In genomic region chrX:6856332-6856995, dm6 we compare ENCODE assay signal across 7 fruit fly cellular contexts.
A peak's percentile ranks its signal among the peaks of the same experiment; 100 is the strongest.
TF ChIP-seq lines count a peak whose summit lies in the region.

No protein-coding gene starts in this region.

- no peak for TF ChIP-seq CTCF in whole organism, embryonic (GFP tag; optimal IDR thresholded peaks at IDR 0.05; lab: Kevin White, UChicago)

TF ChIP-seq in Kc167, 6 proteins besides CTCF, POLR2A, EP300 and RAD21:
- TF ChIP-seq h (optimal IDR thresholded peaks at IDR 0.05; lab: Kevin White, UChicago): no peak
- no peak for TF ChIP-seq Sin3A (optimal IDR thresholded peaks at IDR 0.05; lab: Kevin White, UChicago)
- peak; percentile 16 for TF ChIP-seq psq (optimal IDR thresholded peaks at IDR 0.05; lab: Kevin White, UChicago)
- no peak for TF ChIP-seq insv (optimal IDR thresholded peaks at IDR 0.05; lab: Kevin White, UChicago)

TF ChIP-seq in whole organism, 6 proteins besides CTCF, POLR2A, EP300 and RAD21:
- TF ChIP-seq pan (optimal IDR thresholded peaks at IDR 0.05; lab: Kevin White, UChicago): no peak
- TF ChIP-seq EcR (GFP tag; optimal IDR thresholded peaks at IDR 0.05; lab: Kevin White, UChicago): peak; percentile 51 to 84
- no peak for TF ChIP-seq psq (optimal IDR thresholded peaks at IDR 0.05; lab: Kevin White, UChicago)

TF ChIP-seq in whole organism, adult, 20 proteins besides CTCF, POLR2A, EP300 and RAD21:
- no peak for TF ChIP-seq CG12768 (GFP tag; optimal IDR thresholded peaks at IDR 0.05; lab: Kevin White, UChicago)
- peak; percentile 52 for TF ChIP-seq CG14711 (tag; optimal IDR thresholded peaks at IDR 0.05; lab: Kevin White, UChicago)
- TF ChIP-seq tj (GFP tag; optimal IDR thresholded peaks at IDR 0.05; lab: Kevin White, UChicago): no peak
- peak; percentile 10 for TF ChIP-seq CG33017 (tag; optimal IDR thresholded peaks at IDR 0.05; lab: Kevin White, UChicago)
- no peak for TF ChIP-seq CG11617 (GFP tag; optimal IDR thresholded peaks at IDR 0.05; lab: Kevin White, UChicago)
- TF ChIP-seq CG7101 (tag; optimal IDR thresholded peaks at IDR 0.05; lab: Kevin White, UChicago): peak; percentile 16
- TF ChIP-seq pad (GFP tag; optimal IDR thresholded peaks at IDR 0.05; lab: Kevin White, UChicago): no peak
- TF ChIP-seq CG5204 (GFP tag; optimal IDR thresholded peaks at IDR 0.05; lab: Kevin White, UChicago): no peak
- no peak for TF ChIP-seq Mnt (GFP tag; optimal IDR thresholded peaks at IDR 0.05; lab: Kevin White, UChicago)
- peak; percentile 72 for TF ChIP-seq bab1 (GFP tag; optimal IDR thresholded peaks at IDR 0.05; lab: Kevin White, UChicago)
- no peak for TF ChIP-seq Clk (GFP tag; optimal IDR thresholded peaks at IDR 0.05; lab: Kevin White, UChicago)
- no peak for TF ChIP-seq toe (GFP tag; optimal IDR thresholded peaks at IDR 0.05; lab: Kevin White, UChicago)
- TF ChIP-seq cic (GFP tag; optimal IDR thresholded peaks at IDR 0.05; lab: Kevin White, UChicago): no peak
TF ChIP-seq in whole organism, adult: peak in this region for 4.

TF ChIP-seq in whole organism, embryonic, 481 proteins besides CTCF, POLR2A, EP300 and RAD21 (continues in another document):
- no peak for TF ChIP-seq HLHmδ (GFP tag; optimal IDR thresholded peaks at IDR 0.05; lab: Kevin White, UChicago)
- no peak for TF ChIP-seq CG4282 (GFP tag; optimal IDR thresholded peaks at IDR 0.05; lab: Kevin White, UChicago)
- TF ChIP-seq CG2199 (GFP tag; IDR thresholded peaks at IDR 0.05; lab: Robert Waterston, UW): no peak
- TF ChIP-seq CG7839 (tag; optimal IDR thresholded peaks at IDR 0.05; lab: Kevin White, UChicago): peak; percentile 82
- TF ChIP-seq pfk (GFP tag; optimal IDR thresholded peaks at IDR 0.05; lab: Kevin White, UChicago): no peak
- TF ChIP-seq trem (tag; optimal IDR thresholded peaks at IDR 0.05; lab: Kevin White, UChicago): peak; percentile 38
- peak; percentile 63 for TF ChIP-seq CG10366 (GFP tag; IDR thresholded peaks at IDR 0.05; lab: Robert Waterston, UW)
- TF ChIP-seq B-H1 (GFP tag; IDR thresholded peaks at IDR 0.05; lab: Robert Waterston, UW): peak; percentile 62
- TF ChIP-seq Meics (GFP tag; optimal IDR thresholded peaks at IDR 0.05; lab: Kevin White, UChicago): peak; percentile 78
- TF ChIP-seq gfzf (GFP tag; optimal IDR thresholded peaks at IDR 0.05; lab: Kevin White, UChicago): no peak
- peak; percentile 70 for TF ChIP-seq esg (GFP tag; conservative IDR thresholded peaks at IDR 0.05; lab: Robert Waterston, UW)
- TF ChIP-seq gro (GFP tag; optimal IDR thresholded peaks at IDR 0.05; lab: Kevin White, UChicago): no peak
- peak; percentile 61 for TF ChIP-seq fd3F (GFP tag; optimal IDR thresholded peaks at IDR 0.05; lab: Kevin White, UChicago)
- TF ChIP-seq CG18262 (tag; optimal IDR thresholded peaks at IDR 0.05; lab: Kevin White, UChicago): peak; percentile 79
- peak; percentile 7 for TF ChIP-seq CG2116 (GFP tag; optimal IDR thresholded peaks at IDR 0.05; lab: Kevin White, UChicago)
- 0 out of 2 replicates have a peak, but pooled peaks have one; percentile 44 for TF ChIP-seq CG11696 (GFP tag; IDR thresholded peaks at IDR 0.05; lab: Robert Waterston, UW)
- TF ChIP-seq prd (optimal IDR thresholded peaks at IDR 0.05; lab: Kevin White, UChicago): no peak
- peak; percentile 73 for TF ChIP-seq prd (GFP tag; IDR thresholded peaks at IDR 0.05; lab: Robert Waterston, UW)

TF ChIP-seq in whole organism, prepupa, 60 proteins besides CTCF, POLR2A, EP300 and RAD21 (continues in another document):
- TF ChIP-seq CG1621 (tag; optimal IDR thresholded peaks at IDR 0.05; lab: Kevin White, UChicago) (no peak), fd59A (GFP tag; optimal IDR thresholded peaks at IDR 0.05; lab: Kevin White, UChicago) (no peak), CG11762 (GFP tag; optimal IDR thresholded peaks at IDR 0.05; lab: Kevin White, UChicago; ENCODE audit: insufficient read depth) (no peak), esn (GFP tag; optimal IDR thresholded peaks at IDR 0.05; lab: Kevin White, UChicago) (peak; percentile 70), Eip75B (GFP tag; optimal IDR thresholded peaks at IDR 0.05; lab: Kevin White, UChicago) (peak; percentile 29), Ets21C (GFP tag; optimal IDR thresholded peaks at IDR 0.05; lab: Kevin White, UChicago) (peak; percentile 16), CG6808 (GFP tag; optimal IDR thresholded peaks at IDR 0.05; lab: Kevin White, UChicago) (peak; percentile 14), pdm3 (GFP tag; optimal IDR thresholded peaks at IDR 0.05; lab: Kevin White, UChicago) (peak; percentile 47), CG16779 (tag; optimal IDR thresholded peaks at IDR 0.05; lab: Kevin White, UChicago) (peak; percentile 21), net (GFP tag; optimal IDR thresholded peaks at IDR 0.05; lab: Kevin White, UChicago) (peak; percentile 46), CG3032 (tag; optimal IDR thresholded peaks at IDR 0.05; lab: Kevin White, UChicago) (peak; percentile 10), CG10669 (GFP tag; optimal IDR thresholded peaks at IDR 0.05; lab: Kevin White, UChicago) (peak; percentile 42), Lpt (GFP tag; optimal IDR thresholded peaks at IDR 0.05; lab: Kevin White, UChicago) (peak; percentile 12), CG9139 (GFP tag; optimal IDR thresholded peaks at IDR 0.05; lab: Kevin White, UChicago) (peak; percentile 21), CG15336 (GFP tag; IDR thresholded peaks at IDR 0.05; lab: Robert Waterston, UW) (peak; percentile 72), CG4318 (GFP tag; optimal IDR thresholded peaks at IDR 0.05; lab: Kevin White, UChicago) (peak; percentile 49), CG6854 (GFP tag; optimal IDR thresholded peaks at IDR 0.05; lab: Kevin White, UChicago) (no peak), CG10631 (GFP tag; optimal IDR thresholded peaks at IDR 0.05; lab: Kevin White, UChicago) (peak; percentile 54), OdsH (GFP tag; optimal IDR thresholded peaks at IDR 0.05; lab: Kevin White, UChicago) (peak; percentile 52)

TF ChIP-seq in whole organism, pupa, 21 proteins besides CTCF, POLR2A, EP300 and RAD21 (continues in another document):
- peak; percentile 65; the same call in 1 of the 2 replicates for TF ChIP-seq CG32121 (GFP tag; IDR thresholded peaks at IDR 0.05; lab: Robert Waterston, UW)
- peak; percentile 15 for TF ChIP-seq CG34367 (tag; optimal IDR thresholded peaks at IDR 0.05; lab: Kevin White, UChicago)
- TF ChIP-seq rn (GFP tag; IDR thresholded peaks at IDR 0.05; lab: Robert Waterston, UW): peak; percentile 42; the same call in 1 of the 2 replicates
- no peak for TF ChIP-seq CG13204 (GFP tag; optimal IDR thresholded peaks at IDR 0.05; lab: Kevin White, UChicago)
- TF ChIP-seq CG9948 (tag; optimal IDR thresholded peaks at IDR 0.05; lab: Kevin White, UChicago): peak; percentile 45
- TF ChIP-seq Pif1B (GFP tag; optimal IDR thresholded peaks at IDR 0.05; lab: Kevin White, UChicago): peak; percentile 42
- peak; percentile 19 for TF ChIP-seq D1 (tag; optimal IDR thresholded peaks at IDR 0.05; lab: Kevin White, UChicago)
- peak; percentile 51 for TF ChIP-seq Snoo (tag; optimal IDR thresholded peaks at IDR 0.05; lab: Kevin White, UChicago)
- peak; percentile 62 for TF ChIP-seq CG8159 (tag; optimal IDR thresholded peaks at IDR 0.05; lab: Kevin White, UChicago)
- TF ChIP-seq Pif1A (GFP tag; optimal IDR thresholded peaks at IDR 0.05; lab: Kevin White, UChicago): no peak
- TF ChIP-seq CG4496 (GFP tag; IDR thresholded peaks at IDR 0.05; lab: Robert Waterston, UW): peak; percentile 75; the same call in 2 of the 3 replicates
- no peak for TF ChIP-seq fd96Ca (GFP tag; IDR thresholded peaks at IDR 0.05; lab: Robert Waterston, UW)
- TF ChIP-seq gl (tag; optimal IDR thresholded peaks at IDR 0.05; lab: Kevin White, UChicago): no peak
- peak; percentile 23 for TF ChIP-seq CG15710 (tag; optimal IDR thresholded peaks at IDR 0.05; lab: Kevin White, UChicago)
- peak; percentile 64 for TF ChIP-seq EcR (GFP tag; optimal IDR thresholded peaks at IDR 0.05; lab: Kevin White, UChicago)
- no peak for TF ChIP-seq CG12605 (GFP tag; IDR thresholded peaks at IDR 0.05; lab: Robert Waterston, UW)
- peak; percentile 56 for TF ChIP-seq CG14655 (GFP tag; optimal IDR thresholded peaks at IDR 0.05; lab: Kevin White, UChicago)
- TF ChIP-seq CG8301 (tag; optimal IDR thresholded peaks at IDR 0.05; lab: Kevin White, UChicago): peak; percentile 48
- peak; percentile 78 for TF ChIP-seq Ets98B (GFP tag; IDR thresholded peaks at IDR 0.05; lab: Robert Waterston, UW)
- TF ChIP-seq CG17806 (tag; optimal IDR thresholded peaks at IDR 0.05; lab: Kevin White, UChicago): peak; percentile 23

TF ChIP-seq in whole organism, wandering third instar larva, 38 proteins besides CTCF, POLR2A, EP300 and RAD21 (continues in another document):
- TF ChIP-seq sage (GFP tag; optimal IDR thresholded peaks at IDR 0.05; lab: Kevin White, UChicago) (no peak), CG9705 (GFP tag; optimal IDR thresholded peaks at IDR 0.05; lab: Kevin White, UChicago) (peak; percentile 40), Abd-B (GFP tag; optimal IDR thresholded peaks at IDR 0.05; lab: Kevin White, UChicago) (no peak), usp (GFP tag; optimal IDR thresholded peaks at IDR 0.05; lab: Kevin White, UChicago) (no peak), woc (GFP tag; optimal IDR thresholded peaks at IDR 0.05; lab: Kevin White, UChicago) (peak; percentile 11), dsf (GFP tag; optimal IDR thresholded peaks at IDR 0.05; lab: Kevin White, UChicago; ENCODE audit: borderline replicate concordance) (no peak), Hr83 (GFP tag; optimal IDR thresholded peaks at IDR 0.05; lab: Kevin White, UChicago; ENCODE audit: poor library complexity, severe bottlenecking) (no peak), CrebA (GFP tag; optimal IDR thresholded peaks at IDR 0.05; lab: Kevin White, UChicago; ENCODE audit: borderline replicate concordance) (no peak), GATAd (GFP tag; optimal IDR thresholded peaks at IDR 0.05; lab: Kevin White, UChicago) (no peak), dmrt93B (GFP tag; optimal IDR thresholded peaks at IDR 0.05; lab: Kevin White, UChicago) (peak; percentile 31), h (GFP tag; optimal IDR thresholded peaks at IDR 0.05; lab: Kevin White, UChicago) (peak; percentile 52), Myc (optimal IDR thresholded peaks at IDR 0.05; lab: Kevin White, UChicago) (no peak), fru (GFP tag; optimal IDR thresholded peaks at IDR 0.05; lab: Kevin White, UChicago) (peak; percentile 48), rgr (GFP tag; optimal IDR thresholded peaks at IDR 0.05; lab: Kevin White, UChicago) (peak; percentile 38), CG32264 (GFP tag; optimal IDR thresholded peaks at IDR 0.05; lab: Kevin White, UChicago) (peak; percentile 15), N (GFP tag; optimal IDR thresholded peaks at IDR 0.05; lab: Kevin White, UChicago) (no peak), foxo (GFP tag; optimal IDR thresholded peaks at IDR 0.05; lab: Kevin White, UChicago) (peak in 1 of 2 experiments; percentile 61), Hnf4 (GFP tag; optimal IDR thresholded peaks at IDR 0.05; lab: Kevin White, UChicago) (peak; percentile 30), jim (GFP tag; optimal IDR thresholded peaks at IDR 0.05; lab: Kevin White, UChicago) (no peak), pan (optimal IDR thresholded peaks at IDR 0.05; lab: Kevin White, UChicago) (no peak), Jra (GFP tag; optimal IDR thresholded peaks at IDR 0.05; lab: Kevin White, UChicago) (no peak), br (GFP tag; optimal IDR thresholded peaks at IDR 0.05; lab: Kevin White, UChicago) (peak; percentile 29), Dfd (GFP tag; optimal IDR thresholded peaks at IDR 0.05; lab: Kevin White, UChicago) (no peak)
